Fruit fly (Drosophila melanogaster): ENCODE data around the gene CG7668.

Gene CG7668

dm6 chr3L:20002482-20003234 lies at the start of gene CG7668 (continued):
- TF ChIP-seq Camta (GFP tag; optimal IDR thresholded peaks at IDR 0.05) (peak; percentile 89), CG10431 (GFP tag; optimal IDR thresholded peaks at IDR 0.05) (peak; percentile 71), sisA (GFP tag; IDR thresholded peaks at IDR 0.05) (no peak), CG31441 (GFP tag; IDR thresholded peaks at IDR 0.05) (peak; percentile 94), CG30431 (GFP tag; optimal IDR thresholded peaks at IDR 0.05) (no peak), CG13424 (tag; optimal IDR thresholded peaks at IDR 0.05) (peak; percentile 93), tup (GFP tag; optimal IDR thresholded peaks at IDR 0.05) (peak; percentile 23), CG6654 (GFP tag; optimal IDR thresholded peaks at IDR 0.05) (peak; percentile 67), eve (GFP tag; optimal IDR thresholded peaks at IDR 0.05) (peak in 1 of 2 experiments; percentile 69), prd (optimal IDR thresholded peaks at IDR 0.05) (no peak), prd (GFP tag; IDR thresholded peaks at IDR 0.05) (peak; percentile 92), cwo (GFP tag; optimal IDR thresholded peaks at IDR 0.05) (peak; percentile 80), CG8944 (GFP tag; optimal IDR thresholded peaks at IDR 0.05) (peak; percentile 87), pan (optimal IDR thresholded peaks at IDR 0.05) (no peak), pan (GFP tag; optimal IDR thresholded peaks at IDR 0.05 in 1 of 2, IDR thresholded peaks at IDR 0.05 in 1 of 2) (peak in 1 of 2 experiments; percentile 95), ERR (GFP tag; optimal IDR thresholded peaks at IDR 0.05) (peak; percentile 65), wek (GFP tag; optimal IDR thresholded peaks at IDR 0.05) (peak; percentile 98), Blimp-1 (GFP tag; optimal IDR thresholded peaks at IDR 0.05) (peak; percentile 83), peb (GFP tag; IDR thresholded peaks at IDR 0.05) (peak; percentile 59; the same call in 1 of the 2 replicates), CG13624 (GFP tag; optimal IDR thresholded peaks at IDR 0.05) (peak; percentile 83), ftz-f1 (GFP tag; optimal IDR thresholded peaks at IDR 0.05) (peak; percentile 3), CkIIα-i1 (GFP tag; IDR thresholded peaks at IDR 0.05) (no peak), ATbp (GFP tag; optimal IDR thresholded peaks at IDR 0.05) (peak; percentile 87), CG8290 (GFP tag; optimal IDR thresholded peaks at IDR 0.05) (peak; percentile 85), CG8290 (tag; optimal IDR thresholded peaks at IDR 0.05) (peak in 1 of 2 experiments; percentile 90), CG16779 (GFP tag; IDR thresholded peaks at IDR 0.05) (peak; percentile 92), abd-A (tag; optimal IDR thresholded peaks at IDR 0.05) (peak; percentile 76), MBD-R2 (GFP tag; IDR thresholded peaks at IDR 0.05) (peak; percentile 76), Optix (GFP tag; IDR thresholded peaks at IDR 0.05) (no peak), disco-r (GFP tag; optimal IDR thresholded peaks at IDR 0.05) (peak; percentile 81), slou (GFP tag; optimal IDR thresholded peaks at IDR 0.05) (peak; percentile 69), lov (optimal IDR thresholded peaks at IDR 0.05) (no peak), lov (GFP tag; IDR thresholded peaks at IDR 0.05) (peak; percentile 87), CG2712 (tag; optimal IDR thresholded peaks at IDR 0.05) (peak; percentile 94), kay (GFP tag; optimal IDR thresholded peaks at IDR 0.05) (peak; percentile 79), sima (GFP tag; optimal IDR thresholded peaks at IDR 0.05) (peak; percentile 23), toy (GFP tag; IDR thresholded peaks at IDR 0.05) (no peak; the same call in 1 of the 2 replicates), sens (GFP tag) (peak; percentile 99), ro (GFP tag; IDR thresholded peaks at IDR 0.05) (no peak), CG1792 (GFP tag; optimal IDR thresholded peaks at IDR 0.05) (peak; percentile 78), mld (GFP tag; IDR thresholded peaks at IDR 0.05; ENCODE audit: partially characterized antibody) (no peak), CG18599 (GFP tag; optimal IDR thresholded peaks at IDR 0.05) (peak; percentile 93), CG10543 (GFP tag; optimal IDR thresholded peaks at IDR 0.05) (peak; percentile 87), HLHmδ (GFP tag; optimal IDR thresholded peaks at IDR 0.05) (no peak), mirr (GFP tag; optimal IDR thresholded peaks at IDR 0.05) (peak; percentile 78), chm (GFP tag; IDR thresholded peaks at IDR 0.05) (no peak; the same call in 1 of the 2 replicates), otp (GFP tag; IDR thresholded peaks at IDR 0.05) (peak; percentile 82; the same call in 1 of the 3 replicates), CG8359 (GFP tag; optimal IDR thresholded peaks at IDR 0.05; ENCODE audit: borderline replicate concordance) (peak; percentile 67), Oli (tag; optimal IDR thresholded peaks at IDR 0.05) (peak; percentile 89), Sox100B (GFP tag; optimal IDR thresholded peaks at IDR 0.05) (peak; percentile 83)
